Fruit fly (Drosophila melanogaster) whole organism, embryonic: ENCODE measurements around the gene CG31288.
A peak's percentile ranks its signal among the peaks of the same experiment; 100 is the strongest.

ENCODE experiments used
- Abd-B ChIP-seq: fragments of 200-800 bp; sonication (Bioruptor generic); optimal IDR thresholded peaks from 2 replicates; lab custom pipeline; 2018; ENCODE audit warnings: missing biosample characterization, mild to moderate bottlenecking, missing genetic modification characterization, moderate library complexity
- B-H2 ChIP-seq: fragments of 200-800 bp; sonication (Bioruptor generic); optimal IDR thresholded peaks from 2 replicates; lab custom pipeline; 2018; ENCODE audit warnings: missing biosample characterization, mild to moderate bottlenecking, missing genetic modification characterization
- BtbVII ChIP-seq: fragments of 200-800 bp; sonication (Bioruptor generic); optimal IDR thresholded peaks from 3 replicates; lab custom pipeline; 2017; ENCODE audit warnings: missing biosample characterization, mild to moderate bottlenecking, missing genetic modification characterization
- CG10267 ChIP-seq: fragments of 200-800 bp; sonication (Bioruptor generic); optimal IDR thresholded peaks from 2 replicates; lab custom pipeline; 2018; ENCODE audit warnings: missing biosample characterization, mild to moderate bottlenecking, missing genetic modification characterization, moderate library complexity
- CG10366 ChIP-seq: fragments of 200-800 bp; sonication (Bioruptor generic); IDR thresholded peaks from 2 replicates; pipeline ENCODE4 v1.3.6; 2022; ENCODE audit warnings: missing biosample characterization, missing genetic modification characterization
- CG10959 ChIP-seq: fragments of 200-800 bp; sonication (Bioruptor generic); IDR thresholded peaks from 2 replicates; pipeline ENCODE4 v1.3.6; 2022; ENCODE audit warnings: missing biosample characterization, missing genetic modification characterization
- CG10979 ChIP-seq: fragments of 200-800 bp; sonication (Bioruptor generic); optimal IDR thresholded peaks from 2 replicates; lab custom pipeline; 2018; ENCODE audit warnings: missing biosample characterization, mild to moderate bottlenecking, missing genetic modification characterization, moderate library complexity
- CG11093 ChIP-seq: fragments of 200-800 bp; sonication (Bioruptor generic); IDR thresholded peaks from 3 replicates; pipeline ENCODE4 v1.3.6; 2022; ENCODE audit warnings: missing biosample characterization, missing genetic modification characterization
- CG12236 ChIP-seq: fragments of 200-800 bp; sonication (Bioruptor generic); optimal IDR thresholded peaks from 2 replicates; lab custom pipeline; 2016; ENCODE audit warnings: missing biosample characterization, missing genetic modification characterization
- CG12942 ChIP-seq: fragments of 200-800 bp; sonication (Bioruptor generic); optimal IDR thresholded peaks from 3 replicates; lab custom pipeline; 2016; ENCODE audit warnings: missing biosample characterization, missing genetic modification characterization
- CG13424 ChIP-seq: fragments of 200-800 bp; sonication (Bioruptor generic); optimal IDR thresholded peaks from 2 replicates; lab custom pipeline; 2019; ENCODE audit warnings: missing biosample characterization, mild to moderate bottlenecking, missing genetic modification characterization, moderate library complexity
- CG14965 ChIP-seq: fragments of 200-800 bp; sonication (Bioruptor generic); optimal IDR thresholded peaks from 2 replicates; lab custom pipeline; 2016; ENCODE audit warnings: missing biosample characterization, missing genetic modification characterization, borderline replicate concordance
- CG17186 ChIP-seq: fragments of 200-800 bp; sonication (Bioruptor generic); optimal IDR thresholded peaks from 3 replicates; lab custom pipeline; 2017; ENCODE audit warnings: missing biosample characterization, missing genetic modification reagents, missing genetic modification characterization
- CG17385 ChIP-seq: fragments of 200-800 bp; sonication (Bioruptor generic); optimal IDR thresholded peaks from 3 replicates; lab custom pipeline; 2018; ENCODE audit warnings: missing biosample characterization, mild to moderate bottlenecking, missing genetic modification characterization
- CG17912 ChIP-seq: fragments of 200-800 bp; sonication (Bioruptor generic); optimal IDR thresholded peaks from 2 replicates; lab custom pipeline; 2018; ENCODE audit warnings: missing biosample characterization, mild to moderate bottlenecking, missing genetic modification characterization
- CG2889 ChIP-seq: fragments of 200-800 bp; sonication (Bioruptor generic); IDR thresholded peaks from 3 replicates; pipeline ENCODE4 v1.3.6; 2022; ENCODE audit warnings: missing biosample characterization, missing genetic modification characterization
- CG3065 ChIP-seq: fragments of 200-800 bp; sonication (Bioruptor generic); optimal IDR thresholded peaks from 2 replicates; lab custom pipeline; 2016; ENCODE audit warnings: missing biosample characterization, missing genetic modification characterization
- CG32532 ChIP-seq: fragments of 200-800 bp; sonication (Bioruptor generic); IDR thresholded peaks from 2 replicates; pipeline ENCODE4 v1.3.6; 2022; ENCODE audit warnings: missing biosample characterization, missing genetic modification characterization
- CG42726 ChIP-seq: fragments of 200-800 bp; sonication (Bioruptor generic); IDR thresholded peaks from 2 replicates; pipeline ENCODE4 v1.3.6; 2022; ENCODE audit warnings: missing biosample characterization, missing genetic modification characterization; ENCODE audit not compliant: partially characterized antibody
- CG4404 ChIP-seq: fragments of 200-800 bp; sonication (Bioruptor generic); IDR thresholded peaks from 2 replicates; pipeline ENCODE4 v1.3.6; 2022; ENCODE audit warnings: missing biosample characterization, missing genetic modification characterization
- CG4424 ChIP-seq: fragments of 200-800 bp; sonication (Bioruptor generic); optimal IDR thresholded peaks from 3 replicates; lab custom pipeline; 2016; ENCODE audit warnings: missing biosample characterization, missing genetic modification characterization
- CG8290 ChIP-seq, 3 experiments: fragments of 200-800 bp; sonication (Bioruptor generic); optimal IDR thresholded peaks; 2 replicates each; lab custom pipeline; 2016 to 2019; ENCODE audit warnings: missing biosample characterization in 3 of 3, missing genetic modification characterization in 3 of 3, mild to moderate bottlenecking in 2 of 3, moderate library complexity in 1 of 3
- CG9797 ChIP-seq: fragments of 200-800 bp; sonication (Bioruptor generic); optimal IDR thresholded peaks from 3 replicates; lab custom pipeline; 2018; ENCODE audit warnings: missing biosample characterization, mild to moderate bottlenecking, missing genetic modification characterization
- CG9932 ChIP-seq: fragments of 200-800 bp; sonication (Bioruptor generic); IDR thresholded peaks from 2 replicates; pipeline ENCODE4 v1.3.6; 2022; ENCODE audit warnings: missing biosample characterization, missing genetic modification characterization
- D19B ChIP-seq: fragments of 200-800 bp; sonication (Bioruptor generic); optimal IDR thresholded peaks from 2 replicates; lab custom pipeline; 2017; ENCODE audit warnings: missing biosample characterization, mild to moderate bottlenecking, missing genetic modification characterization
- Dek ChIP-seq: fragments of 200-800 bp; sonication (Bioruptor generic); optimal IDR thresholded peaks from 3 replicates; lab custom pipeline; 2019; ENCODE audit warnings: missing biosample characterization, mild to moderate bottlenecking, missing genetic modification characterization, moderate library complexity
- Fer1 ChIP-seq: fragments of 200-800 bp; sonication (Bioruptor generic); optimal IDR thresholded peaks from 2 replicates; lab custom pipeline; 2017; ENCODE audit warnings: missing biosample characterization, mild to moderate bottlenecking, missing genetic modification characterization
- Fer2 ChIP-seq: fragments of 200-800 bp; sonication (Bioruptor generic); optimal IDR thresholded peaks from 2 replicates; lab custom pipeline; 2018; ENCODE audit warnings: missing biosample characterization, mild to moderate bottlenecking, missing genetic modification characterization, moderate library complexity
- Hand ChIP-seq: fragments of 200-800 bp; sonication (Bioruptor generic); optimal IDR thresholded peaks from 2 replicates; lab custom pipeline; 2017; ENCODE audit warnings: mild to moderate bottlenecking, missing biosample characterization, missing genetic modification reagents, missing genetic modification characterization
- NFAT ChIP-seq: fragments of 200-800 bp; sonication (Bioruptor generic); IDR thresholded peaks from 2 replicates; pipeline ENCODE4 v1.3.6; 2022; ENCODE audit warnings: missing biosample characterization, missing genetic modification characterization
- Neu2 ChIP-seq: fragments of 200-800 bp; sonication (Bioruptor generic); optimal IDR thresholded peaks from 3 replicates; lab custom pipeline; 2016; ENCODE audit warnings: missing biosample characterization, missing genetic modification characterization, borderline replicate concordance
- Sin3A ChIP-seq: fragments of >200 bp; optimal IDR thresholded peaks from 2 replicates; lab custom pipeline; 2018
- al ChIP-seq: fragments of 200-800 bp; sonication (Bioruptor generic); IDR thresholded peaks from 2 replicates; pipeline ENCODE4 v1.3.6; 2022; ENCODE audit warnings: missing biosample characterization, missing genetic modification characterization
- chm ChIP-seq: fragments of 200-800 bp; sonication (Bioruptor generic); IDR thresholded peaks from 2 replicates; pipeline ENCODE4 v1.3.6; 2022; ENCODE audit warnings: missing biosample characterization, missing genetic modification characterization
- corto ChIP-seq: fragments of 200-800 bp; sonication (Bioruptor generic); optimal IDR thresholded peaks from 2 replicates; lab custom pipeline; 2016; ENCODE audit warnings: missing biosample characterization, mild to moderate bottlenecking, missing genetic modification characterization, moderate library complexity
- fd64A ChIP-seq: fragments of 200-800 bp; sonication (Bioruptor generic); optimal IDR thresholded peaks from 3 replicates; lab custom pipeline; 2018; ENCODE audit warnings: missing biosample characterization, mild to moderate bottlenecking, missing genetic modification characterization
- fd96Cb ChIP-seq: fragments of 200-800 bp; sonication (Bioruptor generic); optimal IDR thresholded peaks from 2 replicates; lab custom pipeline; 2018; ENCODE audit warnings: missing biosample characterization, mild to moderate bottlenecking, missing genetic modification characterization, moderate library complexity
- her ChIP-seq: fragments of 200-800 bp; sonication (Bioruptor generic); optimal IDR thresholded peaks from 2 replicates; lab custom pipeline; 2016; ENCODE audit warnings: missing biosample characterization, missing genetic modification characterization
- klu ChIP-seq: fragments of 200-800 bp; sonication (Bioruptor generic); IDR thresholded peaks from 2 replicates; pipeline ENCODE4 v1.3.6; 2022; ENCODE audit warnings: missing biosample characterization, missing genetic modification characterization
- nmo ChIP-seq: fragments of 200-800 bp; sonication (Bioruptor generic); optimal IDR thresholded peaks from 2 replicates; lab custom pipeline; 2018; ENCODE audit warnings: missing biosample characterization, mild to moderate bottlenecking, missing genetic modification characterization, moderate library complexity
- odd ChIP-seq: fragments of 200-800 bp; sonication (Bioruptor generic); optimal IDR thresholded peaks from 2 replicates; lab custom pipeline; 2017; ENCODE audit warnings: missing biosample characterization, mild to moderate bottlenecking, missing genetic modification characterization
- otp ChIP-seq: fragments of 200-800 bp; sonication (Bioruptor generic); IDR thresholded peaks from 3 replicates; pipeline ENCODE4, ENCODE4 v1.3.6; 2022; ENCODE audit warnings: missing biosample characterization, missing genetic modification characterization
- pan ChIP-seq, 4 experiments: fragments of >200 bp in 3 of 4; fragments of 200-800 bp in 1 of 4; sonication (Bioruptor generic) in 1 of 4; optimal IDR thresholded peaks in 3 of 4; IDR thresholded peaks in 1 of 4; 2 replicates each; pipeline versions ENCODE4 v1.3.6 to Lab custom; 2017 to 2022; ENCODE audit warnings: missing biosample characterization in 2 of 4, missing genetic modification characterization in 2 of 4, mixed read lengths in 1 of 4
- pho ChIP-seq: fragments of 200-800 bp; sonication (Bioruptor generic); optimal IDR thresholded peaks from 2 replicates; lab custom pipeline; 2016; ENCODE audit warnings: missing biosample characterization, missing genetic modification characterization
- psq ChIP-seq: fragments of 200-800 bp; sonication (Bioruptor generic); optimal IDR thresholded peaks from 2 replicates; lab custom pipeline; 2017; ENCODE audit warnings: missing biosample characterization, missing genetic modification characterization
- tio ChIP-seq: fragments of 200-800 bp; sonication (Bioruptor generic); optimal IDR thresholded peaks from 2 replicates; lab custom pipeline; 2017; ENCODE audit warnings: missing biosample characterization, missing genetic modification characterization, inconsistent platforms
- twi ChIP-seq: fragments of 200-800 bp; optimal IDR thresholded peaks from 2 replicates; lab custom pipeline; 2019; ENCODE audit warnings: missing biosample characterization, mild to moderate bottlenecking, missing genetic modification characterization, moderate library complexity
- unpg ChIP-seq: fragments of 200-800 bp; sonication (Bioruptor generic); optimal IDR thresholded peaks from 3 replicates; lab custom pipeline; 2018; ENCODE audit warnings: missing biosample characterization, mild to moderate bottlenecking, missing genetic modification characterization, moderate library complexity
- vvl ChIP-seq: fragments of 200-800 bp; sonication (Bioruptor generic); IDR thresholded peaks from 2 replicates; pipeline ENCODE4 v1.3.6; 2022; ENCODE audit warnings: missing biosample characterization, missing genetic modification characterization

Gene CG31288

dm6 chr3R:25262322-25262761 lies 37.0 kb downstream of the CG31288 start, which contains the start of the genes Kdsr and CG11858 (continued):
- TF ChIP-seq CG8290 (GFP tag; optimal IDR thresholded peaks at IDR 0.05; lab: Kevin White, UChicago) (peak; percentile 1), CG8290 (tag; optimal IDR thresholded peaks at IDR 0.05; lab: Kevin White, UChicago) (peak in 1 of 2 experiments; percentile 14), twi (peak; percentile 30), CG12942 (GFP tag; lab: Kevin White, UChicago) (peak; percentile 49), unpg (GFP tag; lab: Kevin White, UChicago) (peak; percentile 72), CG32532 (GFP tag; lab: Robert Waterston, UW) (peak; percentile 68), chm (GFP tag; lab: Robert Waterston, UW) (0 out of 2 replicates have a peak, but pooled peaks have one; percentile 5), BtbVII (GFP tag; lab: Kevin White, UChicago) (no peak), klu (GFP tag; lab: Robert Waterston, UW) (peak; percentile 38; the same call in 1 of the 2 replicates), CG9932 (GFP tag; lab: Robert Waterston, UW) (peak; percentile 80), al (peak; percentile 61), CG11093 (peak; percentile 53; the same call in 1 of the 3 replicates), CG14965 (GFP tag; lab: Kevin White, UChicago) (no peak), CG17385 (GFP tag; lab: Kevin White, UChicago) (peak; percentile 29), odd (no peak), pho (GFP tag; lab: Kevin White, UChicago) (peak; percentile 57), CG13424 (tag; lab: Kevin White, UChicago) (peak; percentile 69), CG10979 (peak; percentile 53), NFAT (GFP tag; lab: Robert Waterston, UW) (peak; percentile 39; the same call in 1 of the 2 replicates), vvl (GFP tag; lab: Robert Waterston, UW) (peak; percentile 91), Abd-B (GFP tag; lab: Kevin White, UChicago) (no peak), corto (GFP tag; lab: Kevin White, UChicago) (no peak), CG9797 (peak; percentile 76), nmo (GFP tag; lab: Kevin White, UChicago) (peak; percentile 75), tio (no peak), psq (GFP tag; lab: Kevin White, UChicago) (peak; percentile 9), pan (optimal IDR thresholded peaks at IDR 0.05; lab: Kevin White, UChicago) (no peak), pan (GFP tag; optimal IDR thresholded peaks at IDR 0.05 in 1 of 2, IDR thresholded peaks at IDR 0.05 in 1 of 2) (peak in 1 of 2 experiments; percentile 64), CG17186 (GFP tag; lab: Kevin White, UChicago) (peak; percentile 92), her (GFP tag; lab: Kevin White, UChicago) (peak; percentile 30), CG12236 (GFP tag; lab: Kevin White, UChicago) (no peak), CG2889 (GFP tag; lab: Robert Waterston, UW) (peak; percentile 72), CG10959 (0 out of 2 replicates have a peak, but pooled peaks have one; percentile 34), Fer2 (tag; lab: Kevin White, UChicago) (peak; percentile 21), Hand (GFP tag; lab: Kevin White, UChicago) (no peak), CG10366 (GFP tag; lab: Robert Waterston, UW) (peak; percentile 52), Sin3A (lab: Kevin White, UChicago) (peak; percentile 59), Fer1 (GFP tag; lab: Kevin White, UChicago) (peak; percentile 77), CG17912 (no peak), Dek (tag; lab: Kevin White, UChicago) (peak; percentile 52), CG10267 (tag; lab: Kevin White, UChicago) (peak; percentile 63), Neu2 (GFP tag; lab: Kevin White, UChicago) (no peak), CG3065 (no peak), fd96Cb (peak; percentile 45), B-H2 (peak; percentile 74), CG4424 (GFP tag; lab: Kevin White, UChicago) (peak; percentile 56), otp (GFP tag; lab: Robert Waterston, UW) (0 out of 3 replicates have a peak, but pooled peaks have one; percentile 43), CG42726 (GFP tag; lab: Robert Waterston, UW) (no peak), D19B (GFP tag; lab: Kevin White, UChicago) (no peak), fd64A (GFP tag; lab: Kevin White, UChicago) (no peak), CG4404 (GFP tag; lab: Robert Waterston, UW) (peak; percentile 47; the same call in 1 of the 2 replicates)
